Fruit fly (Drosophila melanogaster) whole organism, wandering third instar larva: ENCODE results near the gene Rpt4R.

Experiments used
- CG32264 ChIP-seq: fragments of 200-800 bp; sonication (Bioruptor generic); optimal IDR thresholded peaks from 2 replicates; lab custom pipeline; 2016; ENCODE audit warnings: missing biosample characterization, missing genetic modification characterization
- CG9705 ChIP-seq: fragments of 200-800 bp; sonication (Bioruptor generic); optimal IDR thresholded peaks from 2 replicates; lab custom pipeline; 2018; ENCODE audit warnings: missing biosample characterization, mild to moderate bottlenecking, missing genetic modification characterization
- CrebA ChIP-seq: fragments of 200-800 bp; sonication (Bioruptor generic); optimal IDR thresholded peaks from 2 replicates; lab custom pipeline; 2016; ENCODE audit warnings: missing biosample characterization, mild to moderate bottlenecking, missing genetic modification characterization, borderline replicate concordance
- Dfd ChIP-seq: fragments of >200 bp; optimal IDR thresholded peaks from 2 replicates; lab custom pipeline; 2017; ENCODE audit warnings: missing biosample characterization, missing genetic modification characterization
- HLH106 ChIP-seq: fragments of 200-800 bp; optimal IDR thresholded peaks from 3 replicates; lab custom pipeline; 2019; ENCODE audit warnings: missing biosample characterization, mild to moderate bottlenecking, missing genetic modification characterization, moderate library complexity
- Hnf4 ChIP-seq: fragments of 200-800 bp; sonication (Bioruptor generic); optimal IDR thresholded peaks from 2 replicates; lab custom pipeline; 2016; ENCODE audit warnings: missing biosample characterization, mild to moderate bottlenecking, missing genetic modification characterization
- Hr83 ChIP-seq: fragments of 200-300 bp; sonication (Bioruptor generic); optimal IDR thresholded peaks from 2 replicates; lab custom pipeline; 2016; ENCODE audit warnings: missing biosample characterization, mild to moderate bottlenecking, missing genetic modification characterization, moderate library complexity; ENCODE audit not compliant: poor library complexity, severe bottlenecking
- Jra ChIP-seq: sonication (Bioruptor generic); optimal IDR thresholded peaks from 2 replicates; lab custom pipeline; 2016; ENCODE audit warnings: missing biosample characterization, missing genetic modification characterization
- Mio ChIP-seq: sonication (Bioruptor generic); optimal IDR thresholded peaks from 2 replicates; lab custom pipeline; 2016; ENCODE audit warnings: missing biosample characterization, missing genetic modification characterization
- Myc ChIP-seq: fragments of >200 bp; optimal IDR thresholded peaks from 2 replicates; lab custom pipeline; 2017
- N ChIP-seq: fragments of >200 bp; optimal IDR thresholded peaks from 2 replicates; lab custom pipeline; 2018; ENCODE audit warnings: missing biosample characterization, missing external identifiers, missing genetic modification characterization
- OdsH ChIP-seq: fragments of 200-800 bp; sonication (Bioruptor generic); optimal IDR thresholded peaks from 2 replicates; lab custom pipeline; 2016; ENCODE audit warnings: missing biosample characterization, mild to moderate bottlenecking, missing genetic modification characterization
- Sp1 ChIP-seq: fragments of 200-800 bp; sonication (Bioruptor generic); optimal IDR thresholded peaks from 3 replicates; lab custom pipeline; 2019; ENCODE audit warnings: missing biosample characterization, mild to moderate bottlenecking, missing genetic modification characterization, moderate library complexity
- Vsx2 ChIP-seq: fragments of 200-300, 225-300 bp; sonication (Bioruptor generic); optimal IDR thresholded peaks from 2 replicates; lab custom pipeline; 2018; ENCODE audit warnings: missing biosample characterization, missing genetic modification characterization; ENCODE audit not compliant: partially characterized antibody
- br ChIP-seq: fragments of 200-800 bp; sonication (Bioruptor generic); optimal IDR thresholded peaks from 2 replicates; lab custom pipeline; 2016; ENCODE audit warnings: missing biosample characterization, missing genetic modification characterization
- brk ChIP-seq: fragments of 200-800 bp; sonication (Bioruptor generic); optimal IDR thresholded peaks from 2 replicates; lab custom pipeline; 2016; ENCODE audit warnings: missing biosample characterization, mild to moderate bottlenecking, missing genetic modification characterization
- dl ChIP-seq, 2 experiments: fragments of 175-275, 200-275 bp in 1 of 2; fragments of 200-275 bp in 1 of 2; sonication (Bioruptor generic); optimal IDR thresholded peaks; lab custom pipeline; 2018; ENCODE audit warnings: mild to moderate bottlenecking in 2 of 2, missing biosample characterization in 2 of 2, missing genetic modification characterization in 2 of 2, moderate library complexity in 2 of 2; ENCODE audit not compliant: partially characterized antibody in 2 of 2, insufficient read depth in 1 of 2
- dmrt93B ChIP-seq: fragments of 200-800 bp; sonication (Bioruptor generic); optimal IDR thresholded peaks from 2 replicates; lab custom pipeline; 2018; ENCODE audit warnings: missing biosample characterization, mild to moderate bottlenecking, missing genetic modification characterization
- ey ChIP-seq: fragments of 200-800 bp; sonication (Bioruptor generic); optimal IDR thresholded peaks from 2 replicates; lab custom pipeline; 2016; ENCODE audit warnings: missing biosample characterization, missing genetic modification characterization
- foxo ChIP-seq, 2 experiments: fragments of 200-800 bp; sonication (Bioruptor generic); optimal IDR thresholded peaks; 2 replicates in 1 of 2; 3 replicates in 1 of 2; lab custom pipeline; 2016 to 2017; ENCODE audit warnings: missing biosample characterization in 2 of 2, missing genetic modification characterization in 2 of 2
- fru ChIP-seq: fragments of 200-800 bp; sonication (Bioruptor generic); optimal IDR thresholded peaks from 3 replicates; lab custom pipeline; 2016; ENCODE audit warnings: missing biosample characterization, mild to moderate bottlenecking, missing genetic modification characterization
- h ChIP-seq: fragments of 200-800 bp; sonication (Bioruptor generic); optimal IDR thresholded peaks from 3 replicates; lab custom pipeline; 2016; ENCODE audit warnings: missing biosample characterization, mild to moderate bottlenecking, missing genetic modification characterization
- jim ChIP-seq: fragments of 175-275, 200-325 bp; sonication (Bioruptor generic); optimal IDR thresholded peaks from 2 replicates; lab custom pipeline; 2016; ENCODE audit warnings: missing biosample characterization, mild to moderate bottlenecking, missing genetic modification characterization
- lola ChIP-seq: fragments of >200 bp; optimal IDR thresholded peaks from 2 replicates; lab custom pipeline; 2017; ENCODE audit warnings: missing biosample characterization, missing genetic modification characterization
- pan ChIP-seq: fragments of >200 bp; optimal IDR thresholded peaks from 2 replicates; lab custom pipeline; 2017
- psq ChIP-seq: fragments of 200-800 bp; sonication (Bioruptor generic); optimal IDR thresholded peaks from 3 replicates; lab custom pipeline; 2017; ENCODE audit warnings: missing biosample characterization, mild to moderate bottlenecking, missing genetic modification characterization, moderate library complexity
- rgr ChIP-seq: fragments of 200-800 bp; sonication (Bioruptor generic); optimal IDR thresholded peaks from 3 replicates; lab custom pipeline; 2016; ENCODE audit warnings: missing biosample characterization, mild to moderate bottlenecking, missing genetic modification characterization
- sage ChIP-seq: fragments of 200-800 bp; sonication (Bioruptor generic); optimal IDR thresholded peaks from 2 replicates; lab custom pipeline; 2016; ENCODE audit warnings: missing biosample characterization, mild to moderate bottlenecking, missing genetic modification characterization
- sv ChIP-seq: fragments of 200-800 bp; sonication (Bioruptor generic); optimal IDR thresholded peaks from 3 replicates; lab custom pipeline; 2016; ENCODE audit warnings: missing biosample characterization, missing genetic modification characterization
- tai ChIP-seq: sonication (Bioruptor generic); optimal IDR thresholded peaks from 2 replicates; lab custom pipeline; 2016; ENCODE audit warnings: missing biosample characterization, missing genetic modification characterization
- usp ChIP-seq: fragments of >200 bp; optimal IDR thresholded peaks from 2 replicates; lab custom pipeline; 2017; ENCODE audit warnings: missing biosample characterization, missing genetic modification characterization
- woc ChIP-seq: sonication (Bioruptor generic); optimal IDR thresholded peaks from 2 replicates; lab custom pipeline; 2016; ENCODE audit warnings: missing biosample characterization, mild to moderate bottlenecking, missing genetic modification characterization

Gene Rpt4R

DNA sequence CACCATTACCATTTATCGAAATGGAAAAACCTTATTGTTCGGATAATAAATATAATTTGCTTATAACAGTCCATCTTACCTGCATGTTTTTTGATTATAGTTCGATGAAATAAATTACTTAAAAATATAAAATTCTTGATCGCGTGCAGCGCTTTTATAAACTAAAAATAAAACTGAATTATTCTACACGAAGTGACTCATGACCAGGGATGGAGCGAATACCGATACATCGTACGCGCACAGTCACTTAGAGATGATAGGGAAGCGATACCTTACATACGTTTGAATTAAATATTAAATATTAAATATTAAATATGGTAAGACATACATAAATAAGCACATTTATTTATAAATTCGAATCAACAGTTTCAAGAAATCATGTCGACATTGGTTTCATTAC lies 51.2 kb downstream of the Rpt4R start, which contains the start of gene viaf:
viaf (minus strand) TSS at position 220 of the 400 bp plus-strand sequence.
- TF ChIP-seq Vsx2 (GFP tag; lab: Kevin White, UChicago) (no peak), rgr (GFP tag; lab: Kevin White, UChicago) (peak; percentile 61), CG32264 (no peak), fru (GFP tag; lab: Kevin White, UChicago) (no peak), br (GFP tag; lab: Kevin White, UChicago) (no peak), Jra (GFP tag; lab: Kevin White, UChicago) (peak; percentile 81), usp (GFP tag; lab: Kevin White, UChicago) (no peak), ey (GFP tag; lab: Kevin White, UChicago) (no peak), sv (peak; percentile 2), OdsH (GFP tag; lab: Kevin White, UChicago) (peak; percentile 10), woc (GFP tag; lab: Kevin White, UChicago) (no peak), CrebA (no peak), Mio (GFP tag; lab: Kevin White, UChicago) (no peak), pan (lab: Kevin White, UChicago) (no peak), Hr83 (peak; percentile 39), N (no peak), tai (GFP tag; lab: Kevin White, UChicago) (no peak), dl (GFP tag; optimal IDR thresholded peaks at IDR 0.05; lab: Kevin White, UChicago; ENCODE audit: insufficient read depth in 1 of 2, partially characterized antibody in 2 of 2) (no peak), CG9705 (GFP tag; lab: Kevin White, UChicago) (no peak), dmrt93B (GFP tag; lab: Kevin White, UChicago) (no peak), Myc (lab: Kevin White, UChicago) (no peak), brk (GFP tag; lab: Kevin White, UChicago) (no peak), Dfd (GFP tag; lab: Kevin White, UChicago) (no peak), foxo (GFP tag; optimal IDR thresholded peaks at IDR 0.05; lab: Kevin White, UChicago) (peak in 1 of 2 experiments; percentile 40), Sp1 (GFP tag; lab: Kevin White, UChicago) (no peak), HLH106 (tag; lab: Kevin White, UChicago) (peak; percentile 49), lola (GFP tag; lab: Kevin White, UChicago) (no peak), sage (GFP tag; lab: Kevin White, UChicago) (peak; percentile 43), psq (GFP tag; lab: Kevin White, UChicago) (no peak), Hnf4 (GFP tag; lab: Kevin White, UChicago) (no peak), h (GFP tag; lab: Kevin White, UChicago) (no peak), jim (GFP tag; lab: Kevin White, UChicago) (no peak)
